Worm (Caenorhabditis elegans) whole organism, L4 larva: ENCODE data around the gene lact-3.

Experiments
- ama-1 ChIP-seq: fragments of 150-350 bp; optimal IDR thresholded peaks from 2 replicates; lab custom pipeline; 2014; ENCODE audit warnings: inconsistent platforms, mixed read lengths
- ceh-28 ChIP-seq: fragments of 150-350 bp; optimal IDR thresholded peaks from 2 replicates; lab custom pipeline; 2014; ENCODE audit warnings: missing biosample characterization, missing genetic modification reagents, missing genetic modification characterization
- ceh-62 ChIP-seq: sonication (generic microtip); optimal IDR thresholded peaks from 2 replicates; lab custom pipeline; 2017; ENCODE audit warnings: missing biosample characterization, missing genetic modification characterization
- dpl-1 ChIP-seq: fragments of 150-350 bp; optimal IDR thresholded peaks from 2 replicates; lab custom pipeline; 2014; ENCODE audit warnings: missing biosample characterization, missing genetic modification reagents, missing genetic modification characterization
- egl-27 ChIP-seq: sonication (generic microtip); optimal IDR thresholded peaks from 3 replicates; lab custom pipeline; 2017; ENCODE audit warnings: missing biosample characterization, missing genetic modification reagents, missing genetic modification characterization
- lsy-2 ChIP-seq, 2 experiments: fragments of 150-350 bp in 1 of 2; sonication (generic microtip) in 1 of 2; optimal IDR thresholded peaks; 2 replicates each; lab custom pipeline; 2014 to 2017; ENCODE audit warnings: missing biosample characterization in 2 of 2, missing genetic modification characterization in 2 of 2
- nhr-10 ChIP-seq: fragments of 150-350 bp; optimal IDR thresholded peaks from 2 replicates; lab custom pipeline; 2014; ENCODE audit warnings: missing biosample characterization, missing genetic modification characterization
- nhr-11 ChIP-seq: fragments of 150-350 bp; optimal IDR thresholded peaks from 2 replicates; lab custom pipeline; 2014; ENCODE audit warnings: missing biosample characterization, missing genetic modification characterization
- unc-130 ChIP-seq: sonication (generic microtip); optimal IDR thresholded peaks from 2 replicates; lab custom pipeline; 2016; ENCODE audit warnings: missing genetic modification reagents, missing genetic modification characterization, missing compliant biosample characterization
- unc-62 ChIP-seq, 3 experiments: fragments of 150-350 bp in 1 of 3; sonication (generic microtip); optimal IDR thresholded peaks in 2 of 3; peaks in 1 of 3; 1 replicate in 1 of 3; 2 replicates in 2 of 3; lab custom pipeline; 2014 to 2017; ENCODE audit warnings: missing biosample characterization in 3 of 3, missing genetic modification characterization in 3 of 3, missing genetic modification reagents in 3 of 3, missing genotype in 1 of 3

DNA sequence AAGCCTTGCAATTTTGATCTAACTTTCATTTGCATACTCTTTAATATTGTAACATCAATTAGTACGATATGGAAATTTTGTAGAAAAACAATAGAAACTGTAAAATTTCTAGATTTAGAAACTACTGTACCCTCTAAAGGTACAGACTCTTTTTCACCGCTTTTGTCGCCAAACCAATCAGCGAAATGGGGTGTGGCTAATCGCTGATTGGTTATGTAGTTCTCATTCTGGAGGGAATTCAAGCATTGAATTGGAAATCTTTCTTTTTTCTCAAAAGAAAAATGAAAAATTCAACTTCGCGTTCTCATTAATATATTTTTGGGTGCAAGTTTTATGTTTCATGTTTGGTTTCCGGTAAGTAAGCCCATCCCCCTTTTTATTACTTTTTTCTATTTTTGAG, 53.9 kb downstream of the lact-3 start:
- TF ChIP-seq lsy-2 (tag; optimal IDR thresholded peaks at IDR 0.05; lab: Kevin White, UChicago), result no peak
- TF ChIP-seq nhr-10 (tag; lab: Kevin White, UChicago), result no peak
- TF ChIP-seq nhr-11 (tag; lab: Kevin White, UChicago), result no peak
- TF ChIP-seq ceh-28 (tag; lab: Kevin White, UChicago), result no peak
- no peak for TF ChIP-seq ceh-62
- no peak for TF ChIP-seq dpl-1 (GFP tag; lab: Kevin White, UChicago)
- TF ChIP-seq egl-27 (tag; lab: Kevin White, UChicago), result no peak
- no peak for TF ChIP-seq unc-130 (GFP tag; lab: Kevin White, UChicago)
- no peak for TF ChIP-seq unc-62 (GFP tag; optimal IDR thresholded peaks at IDR 0.05 in 1 of 2; lab: Kevin White, UChicago)
- no peak for TF ChIP-seq unc-62 (tag; optimal IDR thresholded peaks at IDR 0.05; lab: Kevin White, UChicago)
- TF ChIP-seq ama-1 (lab: Kevin White, UChicago), result no peak
